Worm (Caenorhabditis elegans): ENCODE results near the gene F44E5.4.

The F44E5.4 gene

ce11 chrII:11725615-11726014 is 33.5 kb downstream of the F44E5.4 start:
- TF ChIP-seq chd-7 (tag; optimal IDR thresholded peaks at IDR 0.05): peak; percentile 3
- TF ChIP-seq nhr-120 (GFP tag; IDR thresholded peaks at IDR 0.05): no peak
- TF ChIP-seq somi-1 (GFP tag; optimal IDR thresholded peaks at IDR 0.05): no peak
- TF ChIP-seq hsf-1 (GFP tag; IDR thresholded peaks at IDR 0.05): no peak
- TF ChIP-seq zfh-2 (GFP tag; conservative IDR thresholded peaks at IDR 0.05): peak; percentile 52; the same call in 1 of the 2 replicates

- TF ChIP-seq mes-4 (tag; optimal IDR thresholded peaks at IDR 0.05) (no peak), F57C9.4 (tag; optimal IDR thresholded peaks at IDR 0.05) (no peak), nfya-2 (GFP tag; IDR thresholded peaks at IDR 0.05) (no peak), hmg-1.2 (GFP tag; IDR thresholded peaks at IDR 0.05) (peak; percentile 53; the same call in 1 of the 2 replicates), sdz-38 (tag; optimal IDR thresholded peaks at IDR 0.05) (no peak), F55B11.4 (tag; optimal IDR thresholded peaks at IDR 0.05; ENCODE audit: borderline replicate concordance, insufficient read depth) (no peak), lin-40 (tag; optimal IDR thresholded peaks at IDR 0.05) (peak; percentile 34), nhr-90 (tag; optimal IDR thresholded peaks at IDR 0.05) (no peak), snpc-1.3 (tag; optimal IDR thresholded peaks at IDR 0.05; ENCODE audit: insufficient read depth) (no peak), egrh-3 (GFP tag; IDR thresholded peaks at IDR 0.05) (no peak), C06A6.2 (GFP tag; conservative IDR thresholded peaks at IDR 0.05) (no peak), nhr-80 (tag; optimal IDR thresholded peaks at IDR 0.05) (no peak), gei-17 (GFP tag; optimal IDR thresholded peaks at IDR 0.05) (no peak), ztf-28 (GFP tag; IDR thresholded peaks at IDR 0.05) (no peak), snpc-4 (GFP tag; optimal IDR thresholded peaks at IDR 0.05) (no peak), snpc-4 (tag; optimal IDR thresholded peaks at IDR 0.05) (peak in 1 of 4 experiments; percentile 5), F39B2.1 (GFP tag; IDR thresholded peaks at IDR 0.05) (no peak), F37B4.10 (GFP tag; IDR thresholded peaks at IDR 0.05) (no peak), lin-35 (GFP tag; optimal IDR thresholded peaks at IDR 0.05) (peak in 1 of 3 experiments; percentile 9), rpc-1 (optimal IDR thresholded peaks at IDR 0.05) (no peak), rpc-1 (tag; optimal IDR thresholded peaks at IDR 0.05) (no peak), ceh-79 (tag; optimal IDR thresholded peaks at IDR 0.05) (no peak), egl-18 (GFP tag; IDR thresholded peaks at IDR 0.05) (no peak), let-526 (GFP tag; IDR thresholded peaks at IDR 0.05) (no peak), unc-62 (GFP tag; optimal IDR thresholded peaks at IDR 0.05) (no peak), egl-44 (GFP tag; IDR thresholded peaks at IDR 0.05) (no peak), dox-1 (GFP tag; IDR thresholded peaks at IDR 0.05) (no peak; the same call in 1 of the 2 replicates), repo-1 (tag; optimal IDR thresholded peaks at IDR 0.05) (no peak), sea-2 (GFP tag; IDR thresholded peaks at IDR 0.05) (no peak), zfh-2 (GFP tag; conservative IDR thresholded peaks at IDR 0.05) (0 out of 2 replicates have a peak, but pooled peaks have one; percentile 40), K12H6.12 (tag; optimal IDR thresholded peaks at IDR 0.05) (peak; percentile 26), cebp-1 (GFP tag; IDR thresholded peaks at IDR 0.05) (no peak), cebp-1 (tag; optimal IDR thresholded peaks at IDR 0.05) (peak; percentile 33), efl-1 (GFP tag; optimal IDR thresholded peaks at IDR 0.05) (peak; percentile 29), ztf-25 (GFP tag; IDR thresholded peaks at IDR 0.05) (no peak)
Observed at ce11 chrII:11724362-11724761, 34.7 kb downstream of the F44E5.4 start.

ce11 chrII:11723904-11724303 is 35.2 kb downstream of the F44E5.4 start, which contains the start of gene ldh-1:
Gene ldh-1, plus strand, starts transcription at chrII:11724204.
- TF ChIP-seq mxl-1 (tag; optimal IDR thresholded peaks at IDR 0.05) (no peak), egl-18 (GFP tag; IDR thresholded peaks at IDR 0.05) (no peak), madf-6 (GFP tag; IDR thresholded peaks at IDR 0.05) (no peak), nhr-90 (tag; optimal IDR thresholded peaks at IDR 0.05) (no peak), mel-28 (tag; optimal IDR thresholded peaks at IDR 0.05; ENCODE audit: borderline replicate concordance) (no peak), athp-1 (tag; optimal IDR thresholded peaks at IDR 0.05) (no peak), nhr-120 (GFP tag; IDR thresholded peaks at IDR 0.05) (no peak), Y53F4B.3 (GFP tag; IDR thresholded peaks at IDR 0.05) (no peak), pha-4 (tag; optimal IDR thresholded peaks at IDR 0.05) (no peak)

Measured in whole organism, young adult.